Worm (Caenorhabditis elegans) whole organism, L3 larva: ENCODE measurements around the gene T19D12.5.

Source experiments
- R02D3.7 ChIP-seq: fragments of 150-350 bp; optimal IDR thresholded peaks from 2 replicates; lab custom pipeline; 2014; ENCODE audit warnings: missing biosample characterization, missing genetic modification characterization
- ZK546.5 ChIP-seq: sonication (generic microtip); optimal IDR thresholded peaks from 2 replicates; lab custom pipeline; 2017; ENCODE audit warnings: missing biosample characterization, missing genetic modification characterization
- elt-1 ChIP-seq: fragments of 150-350 bp; optimal IDR thresholded peaks from 2 replicates; lab custom pipeline; 2014; ENCODE audit warnings: missing biosample characterization, missing genetic modification characterization
- nhr-11 ChIP-seq: fragments of 150-350 bp; optimal IDR thresholded peaks from 2 replicates; lab custom pipeline; 2014; ENCODE audit warnings: missing biosample characterization, missing genetic modification characterization
- nhr-237 ChIP-seq: fragments of 150-350 bp; optimal IDR thresholded peaks from 2 replicates; lab custom pipeline; 2014; ENCODE audit warnings: missing biosample characterization, missing genetic modification characterization
- nhr-28 ChIP-seq: fragments of 150-350 bp; optimal IDR thresholded peaks from 2 replicates; lab custom pipeline; 2014; ENCODE audit warnings: missing biosample characterization, missing genetic modification characterization
- pha-4 ChIP-seq: fragments of 150-350 bp; optimal IDR thresholded peaks from 2 replicates; lab custom pipeline; 2014; ENCODE audit warnings: missing biosample characterization, missing genetic modification reagents, missing genetic modification characterization
- unc-39 ChIP-seq: sonication (generic microtip); optimal IDR thresholded peaks from 4 replicates; lab custom pipeline; 2017; ENCODE audit warnings: missing biosample characterization, missing genetic modification characterization
- unc-62 ChIP-seq: fragments of 150-350 bp; sonication (generic microtip); optimal IDR thresholded peaks from 4 replicates; lab custom pipeline; 2014; ENCODE audit warnings: missing biosample characterization, missing genetic modification reagents, missing genetic modification characterization
- zag-1 ChIP-seq: fragments of 150-350 bp; optimal IDR thresholded peaks from 2 replicates; lab custom pipeline; 2014; ENCODE audit warnings: missing biosample characterization, missing genetic modification characterization
- ztf-11 ChIP-seq: fragments of 150-350 bp; optimal IDR thresholded peaks from 2 replicates; lab custom pipeline; 2014; ENCODE audit warnings: missing biosample characterization, missing genetic modification characterization

- TF ChIP-seq unc-39, result no peak
- TF ChIP-seq elt-1 (tag; lab: Kevin White, UChicago), result no peak
- no peak for TF ChIP-seq nhr-11 (tag; lab: Kevin White, UChicago)
- no peak for TF ChIP-seq zag-1 (tag; lab: Kevin White, UChicago)
- no peak for TF ChIP-seq unc-62 (GFP tag; lab: Kevin White, UChicago)
- TF ChIP-seq ZK546.5 (tag; lab: Kevin White, UChicago), result no peak
- TF ChIP-seq pha-4 (tag; lab: Kevin White, UChicago), result no peak
- no peak for TF ChIP-seq ztf-11 (tag; lab: Kevin White, UChicago)
- no peak for TF ChIP-seq nhr-237
- TF ChIP-seq R02D3.7 (tag; lab: Kevin White, UChicago), result no peak
- no peak for TF ChIP-seq nhr-28
These were observed 32.5 kb upstream of the T19D12.5 start for ce11 chrII:6668496-6668895.
